Fruit fly (Drosophila melanogaster) whole organism, embryonic: Measurements from ENCODE around the gene Ocrl.

Source experiments
- B-H2 ChIP-seq: fragments of 200-800 bp; sonication (Bioruptor generic); optimal IDR thresholded peaks from 2 replicates; lab custom pipeline; 2018; ENCODE audit warnings: missing biosample characterization, mild to moderate bottlenecking, missing genetic modification characterization
- CG10321 ChIP-seq: fragments of 200-800 bp; sonication (Bioruptor generic); IDR thresholded peaks from 2 replicates; pipeline ENCODE4 v1.3.6; 2022; ENCODE audit warnings: missing biosample characterization, missing genetic modification characterization
- CG10431 ChIP-seq: fragments of 200-800 bp; sonication (Bioruptor generic); optimal IDR thresholded peaks from 3 replicates; lab custom pipeline; 2018; ENCODE audit warnings: missing biosample characterization, mild to moderate bottlenecking, missing genetic modification characterization
- CG10462 ChIP-seq: fragments of 200-800 bp; sonication (Bioruptor generic); optimal IDR thresholded peaks from 2 replicates; lab custom pipeline; 2016; ENCODE audit warnings: missing biosample characterization, missing genetic modification characterization
- CG10654 ChIP-seq: fragments of 200-800 bp; sonication (Bioruptor generic); optimal IDR thresholded peaks from 2 replicates; lab custom pipeline; 2016; ENCODE audit warnings: missing biosample characterization, missing genetic modification characterization
- CG11085 ChIP-seq: fragments of 200-800 bp; sonication (Bioruptor generic); IDR thresholded peaks from 2 replicates; pipeline ENCODE4 v1.3.6; 2022; ENCODE audit warnings: missing biosample characterization, missing genetic modification characterization
- CG15479 ChIP-seq: fragments of 200-800 bp; sonication (Bioruptor generic); optimal IDR thresholded peaks from 3 replicates; lab custom pipeline; 2019; ENCODE audit warnings: missing biosample characterization, mild to moderate bottlenecking, missing genetic modification characterization, moderate library complexity
- CG17361 ChIP-seq: fragments of 200-800 bp; sonication (Bioruptor generic); IDR thresholded peaks from 3 replicates; pipeline ENCODE4 v1.3.6; 2022; ENCODE audit warnings: missing biosample characterization, missing genetic modification characterization
- CG17385 ChIP-seq: fragments of 200-800 bp; sonication (Bioruptor generic); optimal IDR thresholded peaks from 3 replicates; lab custom pipeline; 2018; ENCODE audit warnings: missing biosample characterization, mild to moderate bottlenecking, missing genetic modification characterization
- CG18262 ChIP-seq: fragments of 200-800 bp; optimal IDR thresholded peaks from 3 replicates; lab custom pipeline; 2019; ENCODE audit warnings: missing biosample characterization, mild to moderate bottlenecking, missing genetic modification characterization, moderate library complexity
- CG1832 ChIP-seq: fragments of 200-800 bp; sonication (Bioruptor generic); optimal IDR thresholded peaks from 2 replicates; lab custom pipeline; 2017; ENCODE audit warnings: missing biosample characterization, mild to moderate bottlenecking, missing genetic modification characterization, inconsistent platforms
- CG18476 ChIP-seq: fragments of 200-800 bp; sonication (Bioruptor generic); optimal IDR thresholded peaks from 2 replicates; lab custom pipeline; 2016; ENCODE audit warnings: missing biosample characterization, mild to moderate bottlenecking, missing genetic modification characterization
- CG2120 ChIP-seq: fragments of 200-800 bp; sonication (Bioruptor generic); optimal IDR thresholded peaks from 3 replicates; lab custom pipeline; 2016; ENCODE audit warnings: missing biosample characterization, missing genetic modification characterization
- CG3163 ChIP-seq: fragments of 200-800 bp; sonication (Bioruptor generic); optimal IDR thresholded peaks from 3 replicates; lab custom pipeline; 2016; ENCODE audit warnings: missing biosample characterization, missing genetic modification characterization
- CG34224 ChIP-seq: fragments of 200-800 bp; sonication (Bioruptor generic); IDR thresholded peaks from 3 replicates; pipeline ENCODE4 v1.3.6; 2022; ENCODE audit warnings: missing biosample characterization, missing genetic modification characterization; ENCODE audit not compliant: partially characterized antibody
- CG4360 ChIP-seq: fragments of 200-800 bp; sonication (Bioruptor generic); IDR thresholded peaks from 2 replicates; pipeline ENCODE4 v1.3.6; 2022; ENCODE audit warnings: missing biosample characterization, missing genetic modification characterization
- CG7556 ChIP-seq: fragments of 200-800 bp; sonication (Bioruptor generic); optimal IDR thresholded peaks from 2 replicates; lab custom pipeline; 2017; ENCODE audit warnings: missing biosample characterization, mild to moderate bottlenecking, missing genetic modification characterization
- CG8924 ChIP-seq: fragments of 200-800 bp; optimal IDR thresholded peaks from 3 replicates; lab custom pipeline; 2019; ENCODE audit warnings: missing biosample characterization, mild to moderate bottlenecking, missing genetic modification characterization, moderate library complexity
- Camta ChIP-seq: fragments of 200-800 bp; sonication (Bioruptor generic); optimal IDR thresholded peaks from 2 replicates; lab custom pipeline; 2016; ENCODE audit warnings: missing biosample characterization, missing genetic modification characterization
- D ChIP-seq, 2 experiments: fragments of 200-800 bp in 1 of 2; fragments of >200 bp in 1 of 2; sonication (Bioruptor generic) in 1 of 2; optimal IDR thresholded peaks; 2 replicates in 1 of 2; 3 replicates in 1 of 2; lab custom pipeline; 2017; ENCODE audit warnings: mild to moderate bottlenecking in 1 of 2, missing biosample characterization in 1 of 2, missing genetic modification characterization in 1 of 2, missing genetic modification reagents in 1 of 2
- Doc3 ChIP-seq: fragments of 200-800 bp; sonication (Bioruptor generic); IDR thresholded peaks from 3 replicates; pipeline ENCODE4 v1.3.6; 2022; ENCODE audit warnings: missing biosample characterization, missing genetic modification characterization; ENCODE audit not compliant: partially characterized antibody
- GATAe ChIP-seq: fragments of 200-800 bp; sonication (Bioruptor generic); conservative IDR thresholded peaks from 2 replicates; pipeline ENCODE4 v1.3.6; 2022; ENCODE audit warnings: missing biosample characterization, missing genetic modification characterization
- Hey ChIP-seq: fragments of 200-800 bp; sonication (Bioruptor generic); optimal IDR thresholded peaks from 3 replicates; lab custom pipeline; 2018; ENCODE audit warnings: missing biosample characterization, mild to moderate bottlenecking, missing genetic modification characterization
- Hr51 ChIP-seq, 2 experiments: fragments of 200-800 bp; sonication (Bioruptor generic); optimal IDR thresholded peaks; 2 replicates in 1 of 2; 3 replicates in 1 of 2; lab custom pipeline; 2016 to 2018; ENCODE audit warnings: missing biosample characterization in 2 of 2, missing genetic modification characterization in 2 of 2, mild to moderate bottlenecking in 1 of 2, moderate library complexity in 1 of 2
- Hr78 ChIP-seq, 2 experiments: fragments of 200-800 bp in 1 of 2; fragments of >200 bp in 1 of 2; sonication (Bioruptor generic) in 1 of 2; optimal IDR thresholded peaks; 2 replicates each; lab custom pipeline; 2017 to 2019; ENCODE audit warnings: missing biosample characterization in 2 of 2, missing genetic modification characterization in 2 of 2, mild to moderate bottlenecking in 1 of 2, moderate library complexity in 1 of 2
- Hsf ChIP-seq: fragments of 200-800 bp; sonication (Bioruptor generic); optimal IDR thresholded peaks from 3 replicates; lab custom pipeline; 2016; ENCODE audit warnings: missing biosample characterization, missing genetic modification characterization
- Kr ChIP-seq: fragments of 200-800 bp; sonication (Bioruptor generic); optimal IDR thresholded peaks from 2 replicates; lab custom pipeline; 2017; ENCODE audit warnings: missing biosample characterization, mild to moderate bottlenecking, missing genetic modification characterization
- Sox100B ChIP-seq: fragments of 200-800 bp; sonication (Bioruptor generic); optimal IDR thresholded peaks from 3 replicates; lab custom pipeline; 2018; ENCODE audit warnings: missing biosample characterization, mild to moderate bottlenecking, missing genetic modification characterization
- Trl ChIP-seq, 3 experiments: fragments of >200 bp in 2 of 3; fragments of 200-800 bp in 1 of 3; sonication (Bioruptor generic) in 1 of 3; optimal IDR thresholded peaks; 2 replicates in 1 of 3; 3 replicates in 2 of 3; lab custom pipeline; 2016 to 2017; ENCODE audit warnings: missing biosample characterization in 1 of 3, missing genetic modification characterization in 1 of 3
- cad ChIP-seq: fragments of >200 bp; optimal IDR thresholded peaks from 2 replicates; lab custom pipeline; 2017; ENCODE audit warnings: missing biosample characterization, missing genetic modification characterization
- cg ChIP-seq: fragments of 200-800 bp; sonication (Bioruptor generic); optimal IDR thresholded peaks from 3 replicates; lab custom pipeline; 2019; ENCODE audit warnings: missing biosample characterization, mild to moderate bottlenecking, missing genetic modification characterization, moderate library complexity
- chinmo ChIP-seq: fragments of 200-800 bp; sonication (Bioruptor generic); IDR thresholded peaks from 4 replicates; pipeline ENCODE4 v1.3.6; 2022; ENCODE audit warnings: missing biosample characterization, missing genetic modification characterization; ENCODE audit not compliant: partially characterized antibody
- kay ChIP-seq: fragments of 200-800 bp; sonication (Bioruptor generic); optimal IDR thresholded peaks from 2 replicates; lab custom pipeline; 2016; ENCODE audit warnings: missing biosample characterization, missing genetic modification characterization
- kni ChIP-seq: fragments of 200-800 bp; sonication (Bioruptor generic); optimal IDR thresholded peaks from 3 replicates; lab custom pipeline; 2017; ENCODE audit warnings: mild to moderate bottlenecking, missing biosample characterization, missing genetic modification reagents, missing genetic modification characterization
- lola ChIP-seq, 3 experiments: fragments of >200 bp in 2 of 3; fragments of 200-800 bp in 1 of 3; sonication (Bioruptor generic) in 1 of 3; optimal IDR thresholded peaks; 2 replicates each; lab custom pipeline; 2017 to 2019; ENCODE audit warnings: missing biosample characterization in 3 of 3, missing genetic modification characterization in 3 of 3, mild to moderate bottlenecking in 1 of 3, moderate library complexity in 1 of 3
- mam ChIP-seq: fragments of 200-800 bp; sonication (Bioruptor generic); optimal IDR thresholded peaks from 3 replicates; lab custom pipeline; 2016; ENCODE audit warnings: missing biosample characterization, missing genetic modification characterization
- nom ChIP-seq: fragments of 200-800 bp; sonication (Bioruptor generic); optimal IDR thresholded peaks from 2 replicates; lab custom pipeline; 2017; ENCODE audit warnings: missing biosample characterization, missing genetic modification characterization, mild to moderate bottlenecking, moderate library complexity, missing genetic modification reagents
- odd ChIP-seq: fragments of 200-800 bp; sonication (Bioruptor generic); optimal IDR thresholded peaks from 2 replicates; lab custom pipeline; 2017; ENCODE audit warnings: missing biosample characterization, mild to moderate bottlenecking, missing genetic modification characterization
- psq ChIP-seq: fragments of 200-800 bp; sonication (Bioruptor generic); optimal IDR thresholded peaks from 2 replicates; lab custom pipeline; 2017; ENCODE audit warnings: missing biosample characterization, missing genetic modification characterization
- pum ChIP-seq: fragments of 200-800 bp; sonication (Bioruptor generic); optimal IDR thresholded peaks from 2 replicates; lab custom pipeline; 2016; ENCODE audit warnings: missing biosample characterization, missing genetic modification characterization
- sens-2 ChIP-seq: fragments of 200-800 bp; sonication (Bioruptor generic); IDR thresholded peaks from 2 replicates; pipeline ENCODE4 v1.3.6; 2022; ENCODE audit warnings: missing biosample characterization, missing genetic modification characterization
- so ChIP-seq: fragments of 200-800 bp; sonication (Bioruptor generic); IDR thresholded peaks from 3 replicates; pipeline ENCODE4 v1.3.6; 2022; ENCODE audit warnings: missing biosample characterization, missing genetic modification characterization
- stwl ChIP-seq: fragments of 200-800 bp; sonication (Bioruptor generic); optimal IDR thresholded peaks from 3 replicates; lab custom pipeline; 2018; ENCODE audit warnings: missing biosample characterization, mild to moderate bottlenecking, missing genetic modification characterization, moderate library complexity
- yki ChIP-seq: fragments of >200 bp; optimal IDR thresholded peaks from 3 replicates; lab custom pipeline; 2018
- z ChIP-seq: fragments of 200-800 bp; sonication (Bioruptor generic); IDR thresholded peaks from 3 replicates; pipeline ENCODE4 v1.3.6; 2022; ENCODE audit warnings: missing biosample characterization, missing genetic modification characterization

Ocrl gene

dm6 chrX:1947178-1947872, 24.5 kb downstream of the Ocrl start (continued):
- peak; percentile 59 for TF ChIP-seq B-H2
- peak; percentile 80 for TF ChIP-seq CG11085 (GFP tag; lab: Robert Waterston, UW)
- TF ChIP-seq Camta = peak; percentile 96
- TF ChIP-seq lola (GFP tag; optimal IDR thresholded peaks at IDR 0.05; lab: Kevin White, UChicago) = peak in 1 of 3 experiments; percentile 98
- TF ChIP-seq pum = peak; percentile 95
- peak; percentile 97 for TF ChIP-seq sens-2 (GFP tag; lab: Robert Waterston, UW)
- peak; percentile 79; the same call in 2 of the 4 replicates for TF ChIP-seq chinmo (GFP tag; lab: Robert Waterston, UW)
- TF ChIP-seq nom (GFP tag; lab: Kevin White, UChicago) = peak; percentile 91
- peak; percentile 96 for TF ChIP-seq so (GFP tag; lab: Robert Waterston, UW)
- TF ChIP-seq CG18476 (GFP tag; lab: Kevin White, UChicago) = peak; percentile 93
- peak; percentile 93 for TF ChIP-seq CG10654 (GFP tag; lab: Kevin White, UChicago)
- TF ChIP-seq Doc3 = no peak
- TF ChIP-seq CG10462 (GFP tag; lab: Kevin White, UChicago) = peak; percentile 94
- peak; percentile 82 for TF ChIP-seq CG2120 (GFP tag; lab: Kevin White, UChicago)
- TF ChIP-seq, all 482 proteins: peak for 433

dm6 chrX:1947900-1948374, 25.2 kb downstream of the Ocrl start:
- TF ChIP-seq Kr (GFP tag; lab: Kevin White, UChicago) (peak; percentile 5), CG17361 (peak; percentile 22; the same call in 1 of the 3 replicates), mam (GFP tag; lab: Kevin White, UChicago) (no peak), Hsf (GFP tag; lab: Kevin White, UChicago) (no peak), nom (GFP tag; lab: Kevin White, UChicago) (peak; percentile 82), D (optimal IDR thresholded peaks at IDR 0.05; lab: Kevin White, UChicago) (no peak), D (GFP tag; optimal IDR thresholded peaks at IDR 0.05; lab: Kevin White, UChicago) (no peak), stwl (no peak), CG17385 (GFP tag; lab: Kevin White, UChicago) (peak; percentile 91), Hey (tag; lab: Kevin White, UChicago) (no peak), Hr51 (GFP tag; optimal IDR thresholded peaks at IDR 0.05; lab: Kevin White, UChicago) (no peak), cad (GFP tag; lab: Kevin White, UChicago) (peak; percentile 52), Sox100B (GFP tag; lab: Kevin White, UChicago) (peak; percentile 51), CG7556 (GFP tag; lab: Kevin White, UChicago) (peak; percentile 39), CG8924 (tag; lab: Kevin White, UChicago) (peak; percentile 11), CG18262 (tag; lab: Kevin White, UChicago) (peak; percentile 0), Trl (optimal IDR thresholded peaks at IDR 0.05; lab: Kevin White, UChicago) (peak; percentile 92 to 93), Trl (GFP tag; optimal IDR thresholded peaks at IDR 0.05; lab: Kevin White, UChicago) (no peak), CG15479 (peak; percentile 1), cg (GFP tag; lab: Kevin White, UChicago) (peak; percentile 80), CG3163 (GFP tag; lab: Kevin White, UChicago) (peak; percentile 92), kni (peak; percentile 1), CG34224 (GFP tag; lab: Robert Waterston, UW) (0 out of 3 replicates have a peak, but pooled peaks have one; percentile 26), GATAe (GFP tag; lab: Robert Waterston, UW) (0 out of 2 replicates have a peak, but pooled peaks have one; percentile 6), odd (GFP tag; lab: Kevin White, UChicago) (peak; percentile 49), yki (lab: Kevin White, UChicago) (peak; percentile 78), CG1832 (GFP tag; lab: Kevin White, UChicago) (peak; percentile 46), kay (GFP tag; lab: Kevin White, UChicago) (peak; percentile 17), CG4360 (GFP tag; lab: Robert Waterston, UW) (peak; percentile 97), CG10321 (0 out of 2 replicates have a peak, but pooled peaks have one; percentile 3), z (GFP tag; lab: Robert Waterston, UW) (0 out of 3 replicates have a peak, but pooled peaks have one; percentile 34), Hr78 (GFP tag; optimal IDR thresholded peaks at IDR 0.05; lab: Kevin White, UChicago) (no peak), psq (peak; percentile 41), chinmo (GFP tag; lab: Robert Waterston, UW) (0 out of 4 replicates have a peak, but pooled peaks have one; percentile 70), CG10431 (GFP tag; lab: Kevin White, UChicago) (peak; percentile 18)
